Fruit fly (Drosophila melanogaster) whole organism, embryonic: Measurements from ENCODE around the gene CG13108.
A peak's percentile ranks its signal among the peaks of the same experiment; 100 is the strongest.

Experiments
- CG10654 ChIP-seq: fragments of 200-800 bp; sonication (Bioruptor generic); optimal IDR thresholded peaks from 2 replicates; lab custom pipeline; 2016; ENCODE audit warnings: missing biosample characterization, missing genetic modification characterization
- CG10959 ChIP-seq: fragments of 200-800 bp; sonication (Bioruptor generic); IDR thresholded peaks from 2 replicates; pipeline ENCODE4 v1.3.6; 2022; ENCODE audit warnings: missing biosample characterization, missing genetic modification characterization
- CG12299 ChIP-seq: fragments of 200-800 bp; sonication (Bioruptor generic); optimal IDR thresholded peaks from 2 replicates; lab custom pipeline; 2018; ENCODE audit warnings: missing biosample characterization, mild to moderate bottlenecking, missing genetic modification characterization
- CG12942 ChIP-seq: fragments of 200-800 bp; sonication (Bioruptor generic); optimal IDR thresholded peaks from 3 replicates; lab custom pipeline; 2016; ENCODE audit warnings: missing biosample characterization, missing genetic modification characterization
- CG13296 ChIP-seq: fragments of 200-800 bp; sonication (Bioruptor generic); optimal IDR thresholded peaks from 3 replicates; lab custom pipeline; 2018; ENCODE audit warnings: missing biosample characterization, mild to moderate bottlenecking, missing genetic modification characterization
- CG13424 ChIP-seq: fragments of 200-800 bp; sonication (Bioruptor generic); optimal IDR thresholded peaks from 2 replicates; lab custom pipeline; 2019; ENCODE audit warnings: missing biosample characterization, mild to moderate bottlenecking, missing genetic modification characterization, moderate library complexity
- CG13775 ChIP-seq: fragments of 200-800 bp; sonication (Bioruptor generic); optimal IDR thresholded peaks from 3 replicates; lab custom pipeline; 2017; ENCODE audit warnings: missing biosample characterization, mild to moderate bottlenecking, missing genetic modification characterization
- CG1647 ChIP-seq: fragments of 200-800 bp; sonication (Bioruptor generic); optimal IDR thresholded peaks from 3 replicates; lab custom pipeline; 2016; ENCODE audit warnings: missing biosample characterization, missing genetic modification characterization
- CG16813 ChIP-seq: fragments of 200-800 bp; sonication (Bioruptor generic); IDR thresholded peaks from 3 replicates; pipeline ENCODE4 v1.3.6; 2022; ENCODE audit warnings: missing biosample characterization, missing genetic modification characterization; ENCODE audit not compliant: partially characterized antibody
- CG17568 ChIP-seq: fragments of 200-800 bp; sonication (Bioruptor generic); optimal IDR thresholded peaks from 2 replicates; lab custom pipeline; 2018; ENCODE audit warnings: missing biosample characterization, mild to moderate bottlenecking, missing genetic modification characterization, moderate library complexity
- CG2129 ChIP-seq: fragments of 200-800 bp; sonication (Bioruptor generic); IDR thresholded peaks from 2 replicates; pipeline ENCODE4 v1.3.6; 2022; ENCODE audit warnings: missing biosample characterization, missing genetic modification characterization; ENCODE audit not compliant: partially characterized antibody
- CG30020 ChIP-seq: fragments of 200-800 bp; optimal IDR thresholded peaks from 2 replicates; lab custom pipeline; 2019; ENCODE audit warnings: missing biosample characterization, mild to moderate bottlenecking, missing genetic modification characterization, moderate library complexity
- CG30403 ChIP-seq: fragments of 200-800 bp; sonication (Bioruptor generic); optimal IDR thresholded peaks from 3 replicates; lab custom pipeline; 2016; ENCODE audit warnings: missing biosample characterization, missing genetic modification characterization
- CG32767 ChIP-seq: fragments of 200-800 bp; sonication (Bioruptor generic); IDR thresholded peaks from 2 replicates; pipeline ENCODE4 v1.3.6; 2022; ENCODE audit warnings: missing biosample characterization, missing genetic modification characterization
- CG32772 ChIP-seq: fragments of 200-800 bp; sonication (Bioruptor generic); IDR thresholded peaks from 2 replicates; pipeline ENCODE4 v1.3.6; 2022; ENCODE audit warnings: missing biosample characterization, missing genetic modification characterization
- CG3407 ChIP-seq: fragments of 200-800 bp; sonication (Bioruptor generic); optimal IDR thresholded peaks from 2 replicates; lab custom pipeline; 2018; ENCODE audit warnings: missing biosample characterization, mild to moderate bottlenecking, missing genetic modification characterization
- CG34376 ChIP-seq: fragments of 200-800 bp; sonication (Bioruptor generic); optimal IDR thresholded peaks from 2 replicates; lab custom pipeline; 2018; ENCODE audit warnings: missing biosample characterization, mild to moderate bottlenecking, missing genetic modification characterization
- CG4424 ChIP-seq: fragments of 200-800 bp; sonication (Bioruptor generic); optimal IDR thresholded peaks from 3 replicates; lab custom pipeline; 2016; ENCODE audit warnings: missing biosample characterization, missing genetic modification characterization
- CG4854 ChIP-seq: fragments of 200-800 bp; sonication (Bioruptor generic); optimal IDR thresholded peaks from 2 replicates; lab custom pipeline; 2016; ENCODE audit warnings: missing biosample characterization, missing genetic modification characterization, inconsistent platforms
- CG6765 ChIP-seq: fragments of 200-800 bp; sonication (Bioruptor generic); optimal IDR thresholded peaks from 3 replicates; lab custom pipeline; 2017; ENCODE audit warnings: missing biosample characterization, mild to moderate bottlenecking, missing genetic modification characterization
- CG8924 ChIP-seq: fragments of 200-800 bp; optimal IDR thresholded peaks from 3 replicates; lab custom pipeline; 2019; ENCODE audit warnings: missing biosample characterization, mild to moderate bottlenecking, missing genetic modification characterization, moderate library complexity
- CG9437 ChIP-seq: fragments of 200-800 bp; sonication (Bioruptor generic); optimal IDR thresholded peaks from 2 replicates; lab custom pipeline; 2018; ENCODE audit warnings: missing biosample characterization, mild to moderate bottlenecking, missing genetic modification characterization
- CG9609 ChIP-seq: fragments of 200-800 bp; sonication (Bioruptor generic); optimal IDR thresholded peaks from 3 replicates; lab custom pipeline; 2016; ENCODE audit warnings: missing biosample characterization, missing genetic modification characterization
- D ChIP-seq, 2 experiments: fragments of 200-800 bp in 1 of 2; fragments of >200 bp in 1 of 2; sonication (Bioruptor generic) in 1 of 2; optimal IDR thresholded peaks; 2 replicates in 1 of 2; 3 replicates in 1 of 2; lab custom pipeline; 2017; ENCODE audit warnings: mild to moderate bottlenecking in 1 of 2, missing biosample characterization in 1 of 2, missing genetic modification characterization in 1 of 2, missing genetic modification reagents in 1 of 2
- Dad ChIP-seq: fragments of 200-800 bp; sonication (Bioruptor generic); optimal IDR thresholded peaks from 3 replicates; lab custom pipeline; 2016; ENCODE audit warnings: missing biosample characterization, missing genetic modification characterization
- Elba2 ChIP-seq: fragments of 200-800 bp; sonication (Bioruptor generic); optimal IDR thresholded peaks from 3 replicates; lab custom pipeline; 2016; ENCODE audit warnings: missing biosample characterization, missing genetic modification characterization
- Ets97D ChIP-seq: fragments of 200-800 bp; sonication (Bioruptor generic); optimal IDR thresholded peaks from 3 replicates; lab custom pipeline; 2016; ENCODE audit warnings: missing biosample characterization, missing genetic modification characterization
- HLHmδ ChIP-seq: fragments of 200-800 bp; sonication (Bioruptor generic); optimal IDR thresholded peaks from 2 replicates; lab custom pipeline; 2018; ENCODE audit warnings: missing biosample characterization, mild to moderate bottlenecking, missing genetic modification characterization, moderate library complexity
- Mrtf ChIP-seq: fragments of 200-800 bp; sonication (Bioruptor generic); IDR thresholded peaks from 3 replicates; pipeline ENCODE4 v1.3.6; 2022; ENCODE audit warnings: missing biosample characterization, missing genetic modification characterization
- Myb ChIP-seq: fragments of 200-800 bp; sonication (Bioruptor generic); optimal IDR thresholded peaks from 2 replicates; lab custom pipeline; 2016; ENCODE audit warnings: missing biosample characterization, missing genetic modification characterization
- Nf-YB ChIP-seq: fragments of 200-800 bp; sonication (Bioruptor generic); optimal IDR thresholded peaks from 3 replicates; lab custom pipeline; 2019; ENCODE audit warnings: missing biosample characterization, mild to moderate bottlenecking, missing genetic modification characterization, moderate library complexity
- Sox102F ChIP-seq: fragments of 200-800 bp; sonication (Bioruptor generic); optimal IDR thresholded peaks from 2 replicates; lab custom pipeline; 2018; ENCODE audit warnings: missing biosample characterization, mild to moderate bottlenecking, missing genetic modification characterization, moderate library complexity
- Trl ChIP-seq, 3 experiments: fragments of >200 bp in 2 of 3; fragments of 200-800 bp in 1 of 3; sonication (Bioruptor generic) in 1 of 3; optimal IDR thresholded peaks; 2 replicates in 1 of 3; 3 replicates in 2 of 3; lab custom pipeline; 2016 to 2017; ENCODE audit warnings: missing biosample characterization in 1 of 3, missing genetic modification characterization in 1 of 3
- ara ChIP-seq: fragments of 200-800 bp; sonication (Bioruptor generic); IDR thresholded peaks from 2 replicates; pipeline ENCODE4 v1.3.6; 2022; ENCODE audit warnings: missing biosample characterization, missing genetic modification characterization
- cad ChIP-seq: fragments of >200 bp; optimal IDR thresholded peaks from 2 replicates; lab custom pipeline; 2017; ENCODE audit warnings: missing biosample characterization, missing genetic modification characterization
- dimm ChIP-seq: fragments of 200-800 bp; sonication (Bioruptor generic); IDR thresholded peaks from 2 replicates; pipeline ENCODE4 v1.3.6; 2022; ENCODE audit warnings: missing biosample characterization, missing genetic modification characterization
- fd64A ChIP-seq: fragments of 200-800 bp; sonication (Bioruptor generic); optimal IDR thresholded peaks from 3 replicates; lab custom pipeline; 2018; ENCODE audit warnings: missing biosample characterization, mild to moderate bottlenecking, missing genetic modification characterization
- gem ChIP-seq: fragments of 200-800 bp; sonication (Bioruptor generic); optimal IDR thresholded peaks from 2 replicates; lab custom pipeline; 2019; ENCODE audit warnings: missing biosample characterization, mild to moderate bottlenecking, missing genetic modification characterization, moderate library complexity
- gsb ChIP-seq: fragments of 200-800 bp; sonication (Bioruptor generic); IDR thresholded peaks from 2 replicates; pipeline ENCODE4 v1.3.6; 2022; ENCODE audit warnings: missing biosample characterization, missing genetic modification characterization
- odd ChIP-seq: fragments of 200-800 bp; sonication (Bioruptor generic); optimal IDR thresholded peaks from 2 replicates; lab custom pipeline; 2017; ENCODE audit warnings: missing biosample characterization, mild to moderate bottlenecking, missing genetic modification characterization
- org-1 ChIP-seq: fragments of 200-800 bp; sonication (Bioruptor generic); optimal IDR thresholded peaks from 2 replicates; lab custom pipeline; 2017; ENCODE audit warnings: missing biosample characterization, missing genetic modification characterization
- pan ChIP-seq, 4 experiments: fragments of >200 bp in 3 of 4; fragments of 200-800 bp in 1 of 4; sonication (Bioruptor generic) in 1 of 4; optimal IDR thresholded peaks in 3 of 4; IDR thresholded peaks in 1 of 4; 2 replicates each; pipeline versions ENCODE4 v1.3.6 to Lab custom; 2017 to 2022; ENCODE audit warnings: missing biosample characterization in 2 of 4, missing genetic modification characterization in 2 of 4, mixed read lengths in 1 of 4
- phol ChIP-seq: fragments of 200-800 bp; sonication (Bioruptor generic); optimal IDR thresholded peaks from 3 replicates; lab custom pipeline; 2018; ENCODE audit warnings: missing biosample characterization, mild to moderate bottlenecking, missing genetic modification characterization, moderate library complexity
- psq ChIP-seq: fragments of 200-800 bp; sonication (Bioruptor generic); optimal IDR thresholded peaks from 2 replicates; lab custom pipeline; 2017; ENCODE audit warnings: missing biosample characterization, missing genetic modification characterization
- ranshi ChIP-seq: fragments of 200-800 bp; sonication (Bioruptor generic); IDR thresholded peaks from 2 replicates; pipeline ENCODE4 v1.3.6; 2022; ENCODE audit warnings: missing biosample characterization, missing genetic modification characterization
- repo ChIP-seq: fragments of 200-800 bp; sonication (Bioruptor generic); optimal IDR thresholded peaks from 2 replicates; lab custom pipeline; 2016; ENCODE audit warnings: missing biosample characterization, missing genetic modification characterization
- unpg ChIP-seq: fragments of 200-800 bp; sonication (Bioruptor generic); optimal IDR thresholded peaks from 3 replicates; lab custom pipeline; 2018; ENCODE audit warnings: missing biosample characterization, mild to moderate bottlenecking, missing genetic modification characterization, moderate library complexity
- z ChIP-seq: fragments of 200-800 bp; sonication (Bioruptor generic); IDR thresholded peaks from 3 replicates; pipeline ENCODE4 v1.3.6; 2022; ENCODE audit warnings: missing biosample characterization, missing genetic modification characterization

Gene CG13108

DNA sequence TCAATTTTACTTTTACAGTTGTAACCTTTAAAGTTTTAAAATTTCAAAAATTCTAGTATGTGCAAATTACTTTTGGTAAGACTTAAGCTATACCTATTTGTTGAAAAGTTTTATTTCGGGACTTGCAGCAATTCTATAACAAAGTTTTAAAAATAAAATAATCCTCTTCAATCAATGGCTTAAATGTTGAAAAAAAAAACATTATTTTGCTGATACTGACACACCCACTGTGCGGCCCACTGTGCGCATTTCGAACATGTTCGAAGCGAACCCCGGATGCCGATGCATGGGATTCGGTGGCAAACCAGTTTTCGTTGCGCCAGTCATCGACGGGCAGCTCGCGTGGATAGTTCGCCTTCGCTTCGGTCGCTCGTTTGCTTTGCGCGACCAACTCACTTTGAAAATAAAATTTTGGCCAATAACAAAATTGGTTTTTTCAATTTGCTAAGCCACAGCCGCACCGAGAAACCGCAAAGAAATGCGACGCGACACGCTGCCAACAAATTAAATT lies 38.6 kb upstream of the CG13108 start, which contains the start of gene CG32982 (continued):
- TF ChIP-seq pan (optimal IDR thresholded peaks at IDR 0.05; lab: Kevin White, UChicago) (no peak), pan (GFP tag; optimal IDR thresholded peaks at IDR 0.05 in 1 of 2, IDR thresholded peaks at IDR 0.05 in 1 of 2) (peak in 1 of 2 experiments; percentile 87), Nf-YB (GFP tag; lab: Kevin White, UChicago) (peak; percentile 72), CG4854 (peak; percentile 75), ara (peak; percentile 89), CG10959 (GFP tag; lab: Robert Waterston, UW) (peak; percentile 75), dimm (GFP tag; lab: Robert Waterston, UW) (peak; percentile 74), D (optimal IDR thresholded peaks at IDR 0.05; lab: Kevin White, UChicago) (no peak), D (GFP tag; optimal IDR thresholded peaks at IDR 0.05; lab: Kevin White, UChicago) (peak; percentile 94), CG30020 (peak; percentile 76), CG32767 (GFP tag; lab: Robert Waterston, UW) (peak; percentile 77), Trl (optimal IDR thresholded peaks at IDR 0.05; lab: Kevin White, UChicago) (no peak), Trl (GFP tag; optimal IDR thresholded peaks at IDR 0.05; lab: Kevin White, UChicago) (peak; percentile 90), odd (peak; percentile 92), repo (GFP tag; lab: Kevin White, UChicago) (peak; percentile 90), CG13775 (GFP tag; lab: Kevin White, UChicago) (peak; percentile 94), CG12299 (tag; lab: Kevin White, UChicago) (peak; percentile 14), CG9609 (GFP tag; lab: Kevin White, UChicago) (peak; percentile 88), CG30403 (GFP tag; lab: Kevin White, UChicago) (peak; percentile 97), fd64A (peak; percentile 18), ranshi (GFP tag; lab: Robert Waterston, UW) (peak; percentile 85), CG10654 (peak; percentile 90), CG4424 (GFP tag; lab: Kevin White, UChicago) (peak; percentile 93), CG1647 (GFP tag; lab: Kevin White, UChicago) (peak; percentile 80), CG3407 (peak; percentile 73), Myb (GFP tag; lab: Kevin White, UChicago) (peak; percentile 80), CG2129 (no peak), psq (GFP tag; lab: Kevin White, UChicago) (peak; percentile 55), CG16813 (GFP tag; lab: Robert Waterston, UW) (peak; percentile 36; the same call in 1 of the 3 replicates), CG17568 (GFP tag; lab: Kevin White, UChicago) (peak; percentile 59), gem (tag; lab: Kevin White, UChicago) (peak; percentile 95), CG13424 (tag; lab: Kevin White, UChicago) (peak; percentile 94), Elba2 (GFP tag; lab: Kevin White, UChicago) (peak; percentile 23), CG8924 (tag; lab: Kevin White, UChicago) (peak; percentile 92), CG6765 (GFP tag; lab: Kevin White, UChicago) (peak; percentile 83), Ets97D (peak; percentile 52), CG34376 (peak; percentile 94), Mrtf (GFP tag; lab: Robert Waterston, UW) (peak; percentile 84; the same call in 2 of the 3 replicates), HLHmδ (GFP tag; lab: Kevin White, UChicago) (peak; percentile 87), cad (GFP tag; lab: Kevin White, UChicago) (no peak), unpg (GFP tag; lab: Kevin White, UChicago) (peak; percentile 85), phol (tag; lab: Kevin White, UChicago) (peak; percentile 93), Sox102F (GFP tag; lab: Kevin White, UChicago) (peak; percentile 89), Dad (peak; percentile 88), org-1 (GFP tag; lab: Kevin White, UChicago) (peak; percentile 85), z (peak; percentile 64; the same call in 1 of the 3 replicates), CG9437 (GFP tag; lab: Kevin White, UChicago) (peak; percentile 91), CG13296 (GFP tag; lab: Kevin White, UChicago) (peak; percentile 86), CG32772 (GFP tag; lab: Robert Waterston, UW) (peak; percentile 84), CG12942 (GFP tag; lab: Kevin White, UChicago) (peak; percentile 72), gsb (GFP tag; lab: Robert Waterston, UW) (peak; percentile 79)
